Fruit fly (Drosophila melanogaster) whole organism, embryonic: ENCODE measurements around the gene Osi19.
A peak's percentile ranks its signal among the peaks of the same experiment; 100 is the strongest.

ENCODE experiments used
- Aef1 ChIP-seq: fragments of 200-800 bp; sonication (Bioruptor generic); IDR thresholded peaks from 3 replicates; pipeline ENCODE4 v1.3.6; 2022; ENCODE audit warnings: missing biosample characterization, missing genetic modification characterization
- Asciz ChIP-seq: fragments of 200-800 bp; sonication (Bioruptor generic); optimal IDR thresholded peaks from 2 replicates; lab custom pipeline; 2017; ENCODE audit warnings: missing biosample characterization, mild to moderate bottlenecking, missing genetic modification characterization, missing genetic modification reagents
- Atf-2 ChIP-seq: fragments of 200-800 bp; sonication (Bioruptor generic); optimal IDR thresholded peaks from 2 replicates; lab custom pipeline; 2016; ENCODE audit warnings: missing biosample characterization, missing genetic modification characterization
- BEAF-32 ChIP-seq: fragments of 200-800 bp; sonication (Bioruptor generic); optimal IDR thresholded peaks from 3 replicates; lab custom pipeline; 2017; ENCODE audit warnings: missing biosample characterization, missing genetic modification characterization, mild to moderate bottlenecking, moderate library complexity, missing genetic modification reagents
- CG10274 ChIP-seq: fragments of 200-800 bp; sonication (Bioruptor generic); optimal IDR thresholded peaks from 3 replicates; lab custom pipeline; 2017; ENCODE audit warnings: missing biosample characterization, mild to moderate bottlenecking, missing genetic modification characterization
- CG10979 ChIP-seq: fragments of 200-800 bp; sonication (Bioruptor generic); optimal IDR thresholded peaks from 2 replicates; lab custom pipeline; 2018; ENCODE audit warnings: missing biosample characterization, mild to moderate bottlenecking, missing genetic modification characterization, moderate library complexity
- CG12299 ChIP-seq: fragments of 200-800 bp; sonication (Bioruptor generic); optimal IDR thresholded peaks from 2 replicates; lab custom pipeline; 2018; ENCODE audit warnings: missing biosample characterization, mild to moderate bottlenecking, missing genetic modification characterization
- CG1233 ChIP-seq: fragments of 200-800 bp; sonication (Bioruptor generic); optimal IDR thresholded peaks from 4 replicates; lab custom pipeline; 2018; ENCODE audit warnings: missing biosample characterization, mild to moderate bottlenecking, missing genetic modification characterization
- CG12769 ChIP-seq: fragments of 200-800 bp; sonication (Bioruptor generic); optimal IDR thresholded peaks from 2 replicates; lab custom pipeline; 2019; ENCODE audit warnings: missing biosample characterization, mild to moderate bottlenecking, missing genetic modification characterization, moderate library complexity
- CG14710 ChIP-seq: fragments of 200-800 bp; sonication (Bioruptor generic); optimal IDR thresholded peaks from 3 replicates; lab custom pipeline; 2019; ENCODE audit warnings: missing biosample characterization, mild to moderate bottlenecking, missing genetic modification characterization, moderate library complexity
- CG15269 ChIP-seq: fragments of 200-800 bp; sonication (Bioruptor generic); optimal IDR thresholded peaks from 2 replicates; lab custom pipeline; 2018; ENCODE audit warnings: missing biosample characterization, mild to moderate bottlenecking, missing genetic modification characterization, moderate library complexity
- CG1529 ChIP-seq: fragments of 200-800 bp; sonication (Bioruptor generic); optimal IDR thresholded peaks from 3 replicates; lab custom pipeline; 2018; ENCODE audit warnings: missing biosample characterization, missing genetic modification characterization
- CG1792 ChIP-seq: fragments of 200-800 bp; sonication (Bioruptor generic); optimal IDR thresholded peaks from 2 replicates; lab custom pipeline; 2016; ENCODE audit warnings: missing biosample characterization, missing genetic modification characterization
- CG2116 ChIP-seq: fragments of 200-800 bp; sonication (Bioruptor generic); optimal IDR thresholded peaks from 3 replicates; lab custom pipeline; 2018; ENCODE audit warnings: missing biosample characterization, mild to moderate bottlenecking, missing genetic modification characterization
- CG31388 ChIP-seq: fragments of 200-800 bp; sonication (Bioruptor generic); optimal IDR thresholded peaks from 2 replicates; lab custom pipeline; 2016; ENCODE audit warnings: missing biosample characterization, missing genetic modification characterization
- CG3163 ChIP-seq: fragments of 200-800 bp; sonication (Bioruptor generic); optimal IDR thresholded peaks from 3 replicates; lab custom pipeline; 2016; ENCODE audit warnings: missing biosample characterization, missing genetic modification characterization
- CG32772 ChIP-seq: fragments of 200-800 bp; sonication (Bioruptor generic); IDR thresholded peaks from 2 replicates; pipeline ENCODE4 v1.3.6; 2022; ENCODE audit warnings: missing biosample characterization, missing genetic modification characterization
- CG4617 ChIP-seq: fragments of 200-800 bp; sonication (Bioruptor generic); optimal IDR thresholded peaks from 3 replicates; lab custom pipeline; 2016; ENCODE audit warnings: missing biosample characterization, missing genetic modification characterization, borderline replicate concordance
- CG5953 ChIP-seq: fragments of 200-800 bp; sonication (Bioruptor generic); IDR thresholded peaks from 2 replicates; pipeline ENCODE4 v1.3.6; 2022; ENCODE audit warnings: missing biosample characterization, missing genetic modification characterization
- CG7372 ChIP-seq: fragments of 200-800 bp; sonication (Bioruptor generic); IDR thresholded peaks from 2 replicates; pipeline ENCODE4 v1.3.6; 2022; ENCODE audit warnings: missing biosample characterization, missing genetic modification characterization
- CG8089 ChIP-seq: fragments of 200-800 bp; sonication (Bioruptor generic); optimal IDR thresholded peaks from 3 replicates; lab custom pipeline; 2016; ENCODE audit warnings: missing biosample characterization, missing genetic modification characterization
- CG8944 ChIP-seq: fragments of 200-800 bp; sonication (Bioruptor generic); optimal IDR thresholded peaks from 3 replicates; lab custom pipeline; 2016; ENCODE audit warnings: missing biosample characterization, missing genetic modification characterization
- Dip3 ChIP-seq: fragments of 200-800 bp; sonication (Bioruptor generic); optimal IDR thresholded peaks from 3 replicates; lab custom pipeline; 2016; ENCODE audit warnings: missing biosample characterization, missing genetic modification characterization
- Dll ChIP-seq: fragments of 200-800 bp; sonication (Bioruptor generic); IDR thresholded peaks from 4 replicates; pipeline ENCODE4 v1.3.6; 2022; ENCODE audit warnings: missing biosample characterization, missing genetic modification characterization; ENCODE audit not compliant: partially characterized antibody
- Drgx ChIP-seq: fragments of 200-800 bp; sonication (Bioruptor generic); IDR thresholded peaks from 2 replicates; pipeline ENCODE4 v1.3.6; 2022; ENCODE audit warnings: missing biosample characterization, missing genetic modification characterization
- Gug ChIP-seq: fragments of 200-800 bp; sonication (Bioruptor generic); IDR thresholded peaks from 4 replicates; pipeline ENCODE4 v1.3.6; 2022; ENCODE audit warnings: missing biosample characterization, missing genetic modification characterization
- H2.0 ChIP-seq: fragments of 200-800 bp; sonication (Bioruptor generic); IDR thresholded peaks from 2 replicates; pipeline ENCODE4 v1.3.6; 2022; ENCODE audit warnings: missing biosample characterization, missing genetic modification characterization
- Jarid2 ChIP-seq: fragments of 200-800 bp; sonication (Bioruptor generic); optimal IDR thresholded peaks from 3 replicates; lab custom pipeline; 2017; ENCODE audit warnings: mild to moderate bottlenecking, missing biosample characterization, missing genetic modification reagents, missing genetic modification characterization
- Lhr ChIP-seq: fragments of 200-800 bp; sonication (Bioruptor generic); optimal IDR thresholded peaks from 3 replicates; lab custom pipeline; 2017; ENCODE audit warnings: mild to moderate bottlenecking, missing biosample characterization, missing genetic modification reagents, missing genetic modification characterization
- Mad ChIP-seq: fragments of 200-800 bp; sonication (Bioruptor generic); optimal IDR thresholded peaks from 2 replicates; lab custom pipeline; 2016; ENCODE audit warnings: missing biosample characterization, missing genetic modification characterization
- Pdp1 ChIP-seq, 2 experiments: fragments of 200-800 bp; sonication (Bioruptor generic); optimal IDR thresholded peaks; 3 replicates each; lab custom pipeline; 2016; ENCODE audit warnings: missing biosample characterization in 2 of 2, missing genetic modification characterization in 2 of 2, mild to moderate bottlenecking in 1 of 2, moderate library complexity in 1 of 2
- Scr ChIP-seq: fragments of 200-800 bp; sonication (Bioruptor generic); IDR thresholded peaks from 2 replicates; pipeline ENCODE4 v1.3.6; 2022; ENCODE audit warnings: missing biosample characterization, missing genetic modification characterization; ENCODE audit not compliant: partially characterized antibody
- Side ChIP-seq: fragments of 200-800 bp; sonication (Bioruptor generic); optimal IDR thresholded peaks from 2 replicates; lab custom pipeline; 2016; ENCODE audit warnings: missing biosample characterization, missing genetic modification characterization
- ase ChIP-seq: fragments of 200-800 bp; sonication (Bioruptor generic); IDR thresholded peaks from 3 replicates; pipeline ENCODE4 v1.3.6; 2022; ENCODE audit warnings: missing biosample characterization, missing genetic modification characterization
- bowl ChIP-seq: fragments of 200-800 bp; sonication (Bioruptor generic); IDR thresholded peaks from 2 replicates; pipeline ENCODE4 v1.3.6; 2022; ENCODE audit warnings: missing biosample characterization, missing genetic modification characterization
- bsh ChIP-seq, 2 experiments: fragments of 200-800 bp; sonication (Bioruptor generic); optimal IDR thresholded peaks; 2 replicates each; lab custom pipeline; 2017 to 2018; ENCODE audit warnings: mild to moderate bottlenecking in 2 of 2, missing biosample characterization in 2 of 2, missing genetic modification characterization in 2 of 2, moderate library complexity in 1 of 2
- da ChIP-seq: fragments of 200-800 bp; sonication (Bioruptor generic); optimal IDR thresholded peaks from 2 replicates; lab custom pipeline; 2016; ENCODE audit warnings: missing biosample characterization, missing genetic modification characterization
- dmrt11E ChIP-seq: fragments of 200-800 bp; sonication (Bioruptor generic); optimal IDR thresholded peaks from 3 replicates; lab custom pipeline; 2018; ENCODE audit warnings: missing biosample characterization, mild to moderate bottlenecking, missing genetic modification characterization, moderate library complexity
- en ChIP-seq: fragments of 200-800 bp; sonication (Bioruptor generic); optimal IDR thresholded peaks from 2 replicates; lab custom pipeline; 2016; ENCODE audit warnings: missing biosample characterization, missing genetic modification characterization
- fd64A ChIP-seq: fragments of 200-800 bp; sonication (Bioruptor generic); optimal IDR thresholded peaks from 3 replicates; lab custom pipeline; 2018; ENCODE audit warnings: missing biosample characterization, mild to moderate bottlenecking, missing genetic modification characterization
- hbn ChIP-seq: fragments of 200-800 bp; sonication (Bioruptor generic); IDR thresholded peaks from 2 replicates; pipeline ENCODE4 v1.3.6; 2022; ENCODE audit warnings: missing biosample characterization, missing genetic modification characterization; ENCODE audit not compliant: partially characterized antibody
- inv ChIP-seq: fragments of 200-800 bp; sonication (Bioruptor generic); IDR thresholded peaks from 2 replicates; pipeline ENCODE4 v1.3.6; 2022; ENCODE audit warnings: missing biosample characterization, missing genetic modification characterization; ENCODE audit not compliant: partially characterized antibody
- nerfin-1 ChIP-seq: fragments of 200-800 bp; sonication (Bioruptor generic); optimal IDR thresholded peaks from 3 replicates; lab custom pipeline; 2019; ENCODE audit warnings: missing biosample characterization, mild to moderate bottlenecking, missing genetic modification characterization, moderate library complexity
- onecut ChIP-seq: fragments of 200-800 bp; sonication (Bioruptor generic); IDR thresholded peaks from 2 replicates; pipeline ENCODE4 v1.3.6; 2022; ENCODE audit warnings: missing biosample characterization, missing genetic modification characterization
- otp ChIP-seq: fragments of 200-800 bp; sonication (Bioruptor generic); IDR thresholded peaks from 3 replicates; pipeline ENCODE4, ENCODE4 v1.3.6; 2022; ENCODE audit warnings: missing biosample characterization, missing genetic modification characterization
- row ChIP-seq: fragments of 200-800 bp; sonication (Bioruptor generic); IDR thresholded peaks from 3 replicates; pipeline ENCODE4 v1.3.6; 2022; ENCODE audit warnings: missing biosample characterization, missing genetic modification characterization
- shn ChIP-seq: fragments of 200-800 bp; sonication (Bioruptor generic); optimal IDR thresholded peaks from 3 replicates; lab custom pipeline; 2016; ENCODE audit warnings: missing biosample characterization, missing genetic modification characterization
- so ChIP-seq: fragments of 200-800 bp; sonication (Bioruptor generic); IDR thresholded peaks from 3 replicates; pipeline ENCODE4 v1.3.6; 2022; ENCODE audit warnings: missing biosample characterization, missing genetic modification characterization

Osi19 gene

DNA sequence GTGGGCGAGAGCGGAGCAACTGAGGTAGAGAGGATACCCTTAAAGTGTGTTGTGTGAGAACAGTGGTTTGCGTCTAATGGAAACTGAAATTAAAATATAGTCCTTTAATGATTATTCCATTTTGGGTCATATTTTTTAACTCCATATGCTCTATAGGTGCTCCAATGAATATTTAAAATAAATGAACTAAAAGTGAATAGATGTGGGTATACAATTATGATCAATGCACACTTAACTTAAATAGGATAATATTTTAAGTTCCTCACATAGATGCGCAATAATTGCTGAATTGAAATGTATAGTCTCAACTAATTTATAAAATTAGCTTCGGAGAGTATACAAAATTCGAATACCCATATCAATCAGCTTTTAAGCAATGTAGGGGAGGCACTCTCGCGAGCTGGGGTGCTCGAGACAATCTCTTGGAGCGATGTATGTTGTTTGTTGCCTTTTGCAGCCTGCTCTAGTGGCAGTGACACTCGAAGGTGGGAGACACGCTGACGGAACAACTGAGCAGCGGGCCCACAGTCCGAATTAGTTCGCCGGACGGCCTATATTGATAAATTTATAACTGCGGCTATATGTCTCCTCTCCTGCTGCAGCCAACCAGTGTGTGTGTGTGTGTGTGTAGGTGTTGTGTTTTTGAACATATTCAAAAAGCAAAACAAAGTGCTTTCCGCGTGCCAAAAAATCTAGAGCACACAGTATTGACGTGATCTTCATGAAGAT lies 18.6 kb downstream of the Osi19 start (continued):
- no peak for TF ChIP-seq CG1529 (GFP tag; lab: Kevin White, UChicago)
- TF ChIP-seq Pdp1 (GFP tag; optimal IDR thresholded peaks at IDR 0.05; lab: Kevin White, UChicago), result peak in 1 of 2 experiments; percentile 69
- peak; percentile 26 for TF ChIP-seq CG31388 (GFP tag; lab: Kevin White, UChicago)
- TF ChIP-seq inv (GFP tag; lab: Robert Waterston, UW), result no peak
- TF ChIP-seq CG10274 (GFP tag; lab: Kevin White, UChicago), result peak; percentile 64
- TF ChIP-seq CG1233 (GFP tag; lab: Kevin White, UChicago), result peak; percentile 73
- peak; percentile 57 for TF ChIP-seq Dip3 (GFP tag; lab: Kevin White, UChicago)
- 0 out of 4 replicates have a peak, but pooled peaks have one; percentile 24 for TF ChIP-seq Dll (GFP tag; lab: Robert Waterston, UW)
- TF ChIP-seq CG12769 (tag; lab: Kevin White, UChicago), result peak; percentile 83
- peak; percentile 51; the same call in 1 of the 3 replicates for TF ChIP-seq Aef1 (GFP tag; lab: Robert Waterston, UW)
- TF ChIP-seq CG14710 (tag; lab: Kevin White, UChicago), result no peak
- peak; percentile 64 for TF ChIP-seq en (GFP tag; lab: Kevin White, UChicago)
- peak; percentile 50 for TF ChIP-seq BEAF-32
- TF ChIP-seq CG32772 (GFP tag; lab: Robert Waterston, UW), result peak; percentile 62
- peak; percentile 66 for TF ChIP-seq CG8089
- TF ChIP-seq hbn (GFP tag; lab: Robert Waterston, UW), result no peak
- peak; percentile 52 for TF ChIP-seq CG12299
- TF ChIP-seq Side, result peak; percentile 41
- 0 out of 2 replicates have a peak, but pooled peaks have one; percentile 19 for TF ChIP-seq Scr (GFP tag; lab: Robert Waterston, UW)
- TF ChIP-seq ase (GFP tag; lab: Robert Waterston, UW), result 0 out of 3 replicates have a peak, but pooled peaks have one; percentile 22
- TF ChIP-seq CG5953 (GFP tag; lab: Robert Waterston, UW), result peak; percentile 58
- TF ChIP-seq otp (GFP tag; lab: Robert Waterston, UW), result peak; percentile 12; the same call in 1 of the 3 replicates
- no peak for TF ChIP-seq da (GFP tag; lab: Kevin White, UChicago)
- TF ChIP-seq bsh (GFP tag; optimal IDR thresholded peaks at IDR 0.05; lab: Kevin White, UChicago), result peak; percentile 28 to 87
- TF ChIP-seq bowl (GFP tag; lab: Robert Waterston, UW), result no peak
- no peak for TF ChIP-seq Jarid2 (GFP tag; lab: Kevin White, UChicago)
- peak; percentile 18; the same call in 1 of the 4 replicates for TF ChIP-seq Gug (GFP tag; lab: Robert Waterston, UW)
- TF ChIP-seq fd64A (GFP tag; lab: Kevin White, UChicago), result no peak
- TF ChIP-seq Atf-2 (GFP tag; lab: Kevin White, UChicago), result peak; percentile 65
- peak; percentile 76 for TF ChIP-seq dmrt11E (tag; lab: Kevin White, UChicago)
- TF ChIP-seq Asciz (GFP tag; lab: Kevin White, UChicago), result peak; percentile 64
- TF ChIP-seq CG3163, result peak; percentile 12
- TF ChIP-seq CG2116 (GFP tag; lab: Kevin White, UChicago), result peak; percentile 32
- peak; percentile 48 for TF ChIP-seq CG8944 (GFP tag; lab: Kevin White, UChicago)
- TF ChIP-seq Mad (GFP tag; lab: Kevin White, UChicago), result peak; percentile 67
- TF ChIP-seq Lhr (GFP tag; lab: Kevin White, UChicago), result peak; percentile 30
- peak; percentile 62; the same call in 1 of the 3 replicates for TF ChIP-seq so (GFP tag; lab: Robert Waterston, UW)
- peak; percentile 74 for TF ChIP-seq Drgx (GFP tag; lab: Robert Waterston, UW)
- TF ChIP-seq onecut, result peak; percentile 23
- TF ChIP-seq CG10979 (tag; lab: Kevin White, UChicago), result peak; percentile 83
- peak; percentile 15; the same call in 1 of the 2 replicates for TF ChIP-seq CG7372
- TF ChIP-seq CG4617, result peak; percentile 49
- TF ChIP-seq row, result peak; percentile 89
- peak; percentile 46; the same call in 1 of the 2 replicates for TF ChIP-seq H2.0 (GFP tag; lab: Robert Waterston, UW)
- peak; percentile 38 for TF ChIP-seq shn (GFP tag; lab: Kevin White, UChicago)
- peak; percentile 60 for TF ChIP-seq CG1792 (GFP tag; lab: Kevin White, UChicago)
- TF ChIP-seq nerfin-1 (tag; lab: Kevin White, UChicago), result no peak
- no peak for TF ChIP-seq CG15269 (tag; lab: Kevin White, UChicago)
